Worm (Caenorhabditis elegans): Measurements from ENCODE around the gene toh-1.

Gene toh-1

DNA sequence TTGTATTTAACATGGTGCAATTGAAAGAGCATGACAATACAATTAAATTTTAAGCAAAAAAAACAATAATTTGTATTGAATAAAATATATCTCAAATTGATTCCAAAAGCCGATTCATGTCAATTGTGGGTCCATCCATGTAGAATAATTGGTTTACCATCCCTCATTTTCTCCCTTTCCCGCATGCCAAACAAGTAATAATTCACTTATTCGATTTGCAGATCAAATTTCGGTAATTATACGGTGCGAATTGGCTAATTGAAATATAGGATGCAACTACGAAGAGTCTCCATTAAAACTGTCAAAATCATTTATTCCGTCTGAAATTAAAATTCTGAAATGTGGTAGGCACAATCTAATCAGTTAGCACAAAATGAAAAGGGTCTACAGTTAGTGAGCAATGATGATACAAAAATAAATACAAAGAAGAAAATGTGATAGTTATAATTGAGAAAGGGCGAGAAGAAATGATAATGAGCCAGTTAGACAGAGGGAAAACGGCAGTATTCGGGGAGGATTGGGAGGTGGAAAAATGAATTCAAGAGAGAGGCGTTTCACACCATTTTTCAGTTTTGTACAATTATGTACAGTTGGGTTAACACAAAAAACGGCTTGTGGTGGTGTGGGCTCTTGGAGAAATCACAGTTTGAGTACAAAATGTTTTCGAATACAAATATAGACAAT lies 19.0 kb downstream of the toh-1 start:
- TF ChIP-seq klf-2 (GFP tag; conservative IDR thresholded peaks at IDR 0.05), result no peak
- no peak for TF ChIP-seq med-1 (GFP tag; optimal IDR thresholded peaks at IDR 0.05; ENCODE audit: insufficient read depth)
- no peak for TF ChIP-seq ztf-23 (GFP tag; IDR thresholded peaks at IDR 0.05)
- no peak for TF ChIP-seq ref-1 (GFP tag; conservative IDR thresholded peaks at IDR 0.05)
- no peak for TF ChIP-seq ztf-29 (GFP tag; IDR thresholded peaks at IDR 0.05)
- no peak for TF ChIP-seq T22C8.4 (GFP tag; IDR thresholded peaks at IDR 0.05)
- no peak for TF ChIP-seq flt-1 (GFP tag; IDR thresholded peaks at IDR 0.05)
- TF ChIP-seq tab-1 (GFP tag; IDR thresholded peaks at IDR 0.05), result no peak
- no peak for TF ChIP-seq cog-1 (tag; optimal IDR thresholded peaks at IDR 0.05)

DNA sequence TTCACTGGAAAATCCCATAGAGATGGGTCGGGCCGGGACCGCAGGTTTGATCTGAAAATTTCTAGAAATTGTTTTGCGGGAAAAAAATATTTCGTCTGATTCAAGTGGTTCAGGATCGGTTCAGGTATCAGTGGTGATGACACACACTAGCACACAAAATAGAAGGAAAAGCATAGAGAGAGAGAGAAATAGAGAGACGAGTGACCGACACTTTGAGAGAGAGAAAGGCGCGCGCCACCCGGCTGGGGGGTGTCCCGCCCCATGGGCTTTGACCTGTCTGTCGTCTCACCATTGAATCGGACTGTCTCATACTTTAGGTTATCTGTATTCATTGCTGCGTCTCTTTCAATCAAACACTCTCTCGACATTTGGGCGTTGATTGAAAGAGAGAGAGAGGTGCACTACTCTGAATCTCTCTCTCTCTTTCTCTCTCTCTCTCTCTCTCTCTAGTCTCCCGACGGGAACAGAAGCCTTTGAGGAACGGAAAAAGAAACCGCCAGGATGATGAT lies 22.3 kb downstream of the toh-1 start, which contains the start of gene acy-3:
Gene acy-3 (minus strand): TSS at position 51 of the 509 bp plus-strand sequence.
- 0 out of 2 replicates have a peak, but pooled peaks have one; percentile 27 for TF ChIP-seq tab-1 (GFP tag; IDR thresholded peaks at IDR 0.05)
- TF ChIP-seq flt-1 (GFP tag; IDR thresholded peaks at IDR 0.05), result no peak
- no peak for TF ChIP-seq klf-2 (GFP tag; conservative IDR thresholded peaks at IDR 0.05)

DNA sequence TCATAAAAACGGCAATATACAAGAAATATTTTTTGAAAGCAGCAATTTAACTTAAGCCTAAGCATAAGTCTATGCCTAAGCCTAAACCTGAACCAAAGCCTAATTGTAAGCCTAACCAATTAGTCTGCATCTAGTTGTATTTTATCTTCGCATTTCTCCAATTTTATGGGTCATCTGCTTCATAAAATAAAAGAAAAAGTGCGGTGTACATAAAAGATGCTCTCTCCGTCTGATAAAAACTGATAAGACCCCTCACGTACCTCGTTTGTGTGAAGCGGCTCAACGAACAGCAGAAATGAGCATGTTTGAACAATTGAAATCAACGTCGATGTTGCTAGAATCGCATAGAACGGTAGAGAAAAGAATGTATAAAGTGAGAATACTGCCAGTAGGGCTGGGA lies 23.7 kb downstream of the toh-1 start:
- TF ChIP-seq ztf-29 (GFP tag; IDR thresholded peaks at IDR 0.05) (peak; percentile 32; the same call in 1 of the 2 replicates), med-1 (GFP tag; optimal IDR thresholded peaks at IDR 0.05; ENCODE audit: insufficient read depth) (no peak), ztf-23 (GFP tag; IDR thresholded peaks at IDR 0.05) (no peak)

DNA sequence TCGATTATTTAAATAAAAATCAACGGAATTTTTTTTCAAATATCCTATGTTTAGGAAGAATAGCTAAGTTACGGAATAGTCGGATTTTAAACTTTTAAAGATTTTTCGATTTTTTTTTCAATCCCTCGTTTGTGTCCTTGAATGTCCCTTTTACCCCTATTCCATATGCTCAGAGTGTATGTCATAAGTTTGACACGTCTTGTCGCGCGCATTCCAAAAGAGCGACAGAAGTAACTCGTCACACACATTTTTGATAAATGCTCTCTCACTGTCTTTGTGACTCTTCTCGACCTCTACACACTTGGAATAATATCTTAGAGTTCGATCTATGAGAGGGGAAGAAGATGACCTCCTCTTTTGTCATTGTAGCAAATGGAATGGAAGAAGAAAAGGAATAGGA lies 24.9 kb downstream of the toh-1 start:
- TF ChIP-seq ztf-29 (GFP tag; IDR thresholded peaks at IDR 0.05) (no peak), ztf-23 (GFP tag; IDR thresholded peaks at IDR 0.05) (no peak), klf-2 (GFP tag; conservative IDR thresholded peaks at IDR 0.05) (no peak), T22C8.4 (GFP tag; IDR thresholded peaks at IDR 0.05) (no peak), cog-1 (tag; optimal IDR thresholded peaks at IDR 0.05) (no peak), ref-1 (GFP tag; conservative IDR thresholded peaks at IDR 0.05) (no peak), med-1 (GFP tag; optimal IDR thresholded peaks at IDR 0.05; ENCODE audit: insufficient read depth) (no peak), flt-1 (GFP tag; IDR thresholded peaks at IDR 0.05) (no peak), tab-1 (GFP tag; IDR thresholded peaks at IDR 0.05) (no peak)

DNA sequence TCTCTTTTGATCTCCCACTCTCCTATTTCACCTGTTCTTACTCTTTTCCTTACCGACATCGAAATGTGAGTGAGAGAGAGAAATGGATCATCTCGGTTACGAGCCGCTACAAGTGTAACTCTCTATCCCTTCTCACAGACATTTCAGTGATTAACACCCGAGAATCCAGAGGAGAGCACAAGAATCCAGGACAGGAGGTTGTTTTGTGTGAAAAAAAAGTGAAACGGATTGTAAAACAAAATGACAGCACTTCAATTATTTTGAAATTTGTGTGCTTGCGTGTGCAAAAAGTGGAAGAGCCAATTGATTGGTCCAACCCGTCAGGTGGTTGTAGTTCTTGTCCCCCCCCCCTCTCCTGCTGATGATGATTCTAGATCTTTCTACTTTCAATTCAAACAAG lies 26.0 kb downstream of the toh-1 start:
- no peak for TF ChIP-seq T22C8.4 (GFP tag; IDR thresholded peaks at IDR 0.05)
- no peak for TF ChIP-seq flt-1 (GFP tag; IDR thresholded peaks at IDR 0.05)
- TF ChIP-seq ztf-23 (GFP tag; IDR thresholded peaks at IDR 0.05), result no peak
- TF ChIP-seq cog-1 (tag; optimal IDR thresholded peaks at IDR 0.05), result no peak
- no peak for TF ChIP-seq klf-2 (GFP tag; conservative IDR thresholded peaks at IDR 0.05)
- no peak for TF ChIP-seq ztf-29 (GFP tag; IDR thresholded peaks at IDR 0.05)
- TF ChIP-seq med-1 (GFP tag; optimal IDR thresholded peaks at IDR 0.05; ENCODE audit: insufficient read depth), result no peak
- no peak for TF ChIP-seq tab-1 (GFP tag; IDR thresholded peaks at IDR 0.05)
- no peak for TF ChIP-seq ref-1 (GFP tag; conservative IDR thresholded peaks at IDR 0.05)

DNA sequence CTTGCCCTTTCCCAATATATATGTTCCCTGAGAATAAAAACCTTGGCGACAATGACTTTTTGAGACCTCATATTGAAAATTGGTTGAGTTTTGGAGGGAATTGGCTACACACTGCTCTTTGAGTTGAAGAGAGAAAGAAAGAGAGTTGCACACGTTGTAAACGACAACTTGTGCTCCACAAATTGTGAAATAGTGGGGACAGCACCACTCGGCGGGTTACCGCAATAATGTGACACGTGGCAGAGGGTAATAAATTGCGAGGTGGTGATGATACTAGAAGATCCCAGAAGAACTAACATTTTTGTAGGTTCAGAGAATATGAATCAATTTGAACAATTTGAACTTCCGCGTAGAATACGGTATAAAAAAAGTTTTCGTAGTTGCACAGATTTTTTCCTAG lies 27.0 kb downstream of the toh-1 start:
- TF ChIP-seq ztf-23 (GFP tag; IDR thresholded peaks at IDR 0.05), result no peak
- TF ChIP-seq T22C8.4 (GFP tag; IDR thresholded peaks at IDR 0.05), result no peak
- no peak for TF ChIP-seq tab-1 (GFP tag; IDR thresholded peaks at IDR 0.05)
- TF ChIP-seq med-1 (GFP tag; optimal IDR thresholded peaks at IDR 0.05; ENCODE audit: insufficient read depth), result no peak
- no peak for TF ChIP-seq flt-1 (GFP tag; IDR thresholded peaks at IDR 0.05)
- TF ChIP-seq cog-1 (tag; optimal IDR thresholded peaks at IDR 0.05), result no peak
- TF ChIP-seq klf-2 (GFP tag; conservative IDR thresholded peaks at IDR 0.05), result no peak
- TF ChIP-seq ztf-29 (GFP tag; IDR thresholded peaks at IDR 0.05), result no peak
- TF ChIP-seq ref-1 (GFP tag; conservative IDR thresholded peaks at IDR 0.05), result no peak

DNA sequence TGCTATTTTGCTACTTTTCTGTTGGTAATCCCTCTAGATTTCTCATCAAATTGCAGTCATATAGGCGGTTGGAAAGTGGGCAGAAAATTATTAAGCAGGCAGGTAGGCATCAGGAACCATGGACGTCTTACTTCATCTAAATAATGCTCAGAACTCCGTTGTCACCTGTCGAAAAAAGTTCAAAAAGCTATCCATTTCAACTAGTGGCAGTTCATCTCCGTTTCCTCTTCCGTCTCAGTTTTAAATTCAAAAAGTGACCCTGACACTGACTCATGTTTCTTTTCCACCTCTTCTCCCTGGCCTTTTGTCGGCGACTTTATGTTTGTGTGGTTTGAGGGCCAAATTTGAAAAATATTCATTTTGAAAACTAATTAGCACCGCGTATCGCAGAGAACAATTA lies 34.3 kb downstream of the toh-1 start:
- no peak for TF ChIP-seq tab-1 (GFP tag; IDR thresholded peaks at IDR 0.05)
- TF ChIP-seq ref-1 (GFP tag; conservative IDR thresholded peaks at IDR 0.05), result no peak
- TF ChIP-seq med-1 (GFP tag; optimal IDR thresholded peaks at IDR 0.05; ENCODE audit: insufficient read depth), result no peak
- TF ChIP-seq T22C8.4 (GFP tag; IDR thresholded peaks at IDR 0.05), result no peak
- no peak for TF ChIP-seq cog-1 (tag; optimal IDR thresholded peaks at IDR 0.05)
- no peak for TF ChIP-seq klf-2 (GFP tag; conservative IDR thresholded peaks at IDR 0.05)
- no peak for TF ChIP-seq ztf-23 (GFP tag; IDR thresholded peaks at IDR 0.05)
- no peak for TF ChIP-seq ztf-29 (GFP tag; IDR thresholded peaks at IDR 0.05)
- TF ChIP-seq flt-1 (GFP tag; IDR thresholded peaks at IDR 0.05), result no peak

DNA sequence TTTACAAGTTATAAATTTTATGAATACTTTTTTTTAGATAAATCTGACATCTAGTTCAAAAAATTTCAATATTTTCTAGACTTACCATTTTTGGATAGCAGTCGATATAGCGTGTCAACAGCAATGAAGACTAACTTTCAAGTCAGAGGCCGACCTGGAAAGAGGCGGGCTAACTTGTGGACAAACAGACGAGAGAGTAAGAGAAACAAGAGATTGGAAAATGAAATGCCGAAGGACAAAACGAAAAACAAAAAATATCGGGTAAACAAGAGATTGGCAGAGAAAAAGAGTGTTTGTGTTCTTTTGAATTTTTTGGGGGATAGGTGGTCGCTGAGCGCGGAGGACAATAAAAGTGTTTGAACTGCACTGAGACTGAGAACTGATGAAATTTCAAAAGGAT lies 35.7 kb downstream of the toh-1 start, which contains the start of gene lec-4:
Gene lec-4 (minus strand): TSS at position 154 of the 400 bp plus-strand sequence.
- TF ChIP-seq T22C8.4 (GFP tag; IDR thresholded peaks at IDR 0.05), result no peak
- no peak for TF ChIP-seq flt-1 (GFP tag; IDR thresholded peaks at IDR 0.05)
- no peak for TF ChIP-seq cog-1 (tag; optimal IDR thresholded peaks at IDR 0.05)
- no peak for TF ChIP-seq ref-1 (GFP tag; conservative IDR thresholded peaks at IDR 0.05)
- no peak for TF ChIP-seq ztf-23 (GFP tag; IDR thresholded peaks at IDR 0.05)
- TF ChIP-seq ztf-29 (GFP tag; IDR thresholded peaks at IDR 0.05), result no peak
- no peak for TF ChIP-seq med-1 (GFP tag; optimal IDR thresholded peaks at IDR 0.05; ENCODE audit: insufficient read depth)

DNA sequence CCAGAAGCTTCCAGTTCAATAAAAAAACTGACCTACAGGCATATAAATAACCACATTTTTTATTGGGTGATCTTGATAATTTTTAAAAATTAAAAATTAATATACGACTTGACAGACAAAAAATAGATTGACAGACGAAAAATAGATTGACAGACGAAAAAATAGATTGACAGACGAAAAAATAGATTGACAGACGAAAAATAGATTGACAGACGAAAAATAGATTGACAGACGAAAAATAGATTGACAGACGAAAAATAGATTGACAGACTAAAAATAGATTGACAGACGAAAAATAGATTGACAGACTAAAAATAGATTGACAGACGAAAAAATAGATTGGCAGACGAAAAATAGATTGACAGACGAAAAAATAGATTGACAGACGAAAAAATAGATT lies 38.5 kb downstream of the toh-1 start:
- peak; percentile 85 for TF ChIP-seq ztf-23 (GFP tag; IDR thresholded peaks at IDR 0.05)
- peak; percentile 66 for TF ChIP-seq T22C8.4 (GFP tag; IDR thresholded peaks at IDR 0.05)
- TF ChIP-seq ref-1 (GFP tag; conservative IDR thresholded peaks at IDR 0.05), result 0 out of 2 replicates have a peak, but pooled peaks have one; percentile 29
- TF ChIP-seq flt-1 (GFP tag; IDR thresholded peaks at IDR 0.05), result peak; percentile 85
- TF ChIP-seq klf-2 (GFP tag; conservative IDR thresholded peaks at IDR 0.05), result peak; percentile 73; the same call in 1 of the 2 replicates

DNA sequence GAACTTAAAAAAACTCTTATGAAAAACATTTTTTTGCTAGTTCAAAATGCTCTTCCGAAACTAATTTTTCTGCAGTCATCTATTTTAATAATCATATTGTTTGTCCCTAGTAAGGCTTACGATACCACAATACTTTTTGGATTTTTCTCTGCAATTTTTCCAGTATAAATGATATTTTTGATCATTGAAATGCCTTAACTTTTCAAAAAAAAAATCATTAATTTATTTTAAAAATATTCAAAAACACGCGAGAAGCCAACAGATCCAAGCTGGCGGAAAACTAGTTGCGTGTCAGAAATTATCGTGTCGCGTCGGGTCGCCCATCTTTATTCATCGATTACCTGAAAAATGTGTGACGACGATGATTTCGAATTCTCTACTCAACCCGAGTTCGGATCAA lies 40.6 kb downstream of the toh-1 start, which contains the start of gene gmeb-3:
Gene gmeb-3 (plus strand): TSS at position 301 of the 400 bp plus-strand sequence.
- TF ChIP-seq ztf-29 (GFP tag; IDR thresholded peaks at IDR 0.05) (no peak), cog-1 (tag; optimal IDR thresholded peaks at IDR 0.05) (no peak), T22C8.4 (GFP tag; IDR thresholded peaks at IDR 0.05) (no peak), flt-1 (GFP tag; IDR thresholded peaks at IDR 0.05) (no peak)
